Fruit fly (Drosophila melanogaster): ENCODE data around the gene CG13252.

DNA sequence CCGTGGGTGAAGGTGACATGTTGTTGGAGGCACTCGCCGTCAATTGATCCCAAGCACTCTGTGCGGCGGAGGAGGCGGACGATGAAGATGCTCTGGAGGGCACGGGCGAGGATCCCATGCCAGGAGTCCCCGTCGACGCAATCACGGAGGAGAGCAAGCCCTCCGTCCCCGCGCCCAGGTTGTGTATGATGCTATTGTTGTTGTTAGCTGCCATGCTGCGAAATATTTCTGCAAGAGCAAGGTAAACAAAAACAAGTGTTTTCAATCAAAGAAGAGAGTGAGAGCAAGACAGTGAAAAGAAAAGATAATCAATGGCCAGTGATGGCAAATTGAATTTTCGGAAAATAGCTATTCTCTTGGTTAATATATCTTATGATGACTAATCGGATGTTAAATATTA lies 54.0 kb downstream of the CG13252 start:
- TF ChIP-seq usp (GFP tag; optimal IDR thresholded peaks at IDR 0.05) (no peak), CG8478 (optimal IDR thresholded peaks at IDR 0.05) (no peak), pan (optimal IDR thresholded peaks at IDR 0.05) (no peak), EcR (GFP tag; optimal IDR thresholded peaks at IDR 0.05) (no peak), psq (optimal IDR thresholded peaks at IDR 0.05) (no peak), Dll (optimal IDR thresholded peaks at IDR 0.05) (peak; percentile 16)

Data from whole organism.